Fruit fly (Drosophila melanogaster) Kc167 (cell line): ENCODE measurements around the gene Myo31DF.

Experiments
- Myc ChIP-seq: fragments of >200 bp; optimal IDR thresholded peaks from 2 replicates; lab custom pipeline; 2017; ENCODE audit warnings: missing external identifiers
- h ChIP-seq: fragments of >200 bp; optimal IDR thresholded peaks from 3 replicates; lab custom pipeline; 2018; ENCODE audit warnings: missing external identifiers
- insv ChIP-seq: fragments of >200 bp; optimal IDR thresholded peaks from 3 replicates; lab custom pipeline; 2018; ENCODE audit warnings: missing external identifiers

DNA sequence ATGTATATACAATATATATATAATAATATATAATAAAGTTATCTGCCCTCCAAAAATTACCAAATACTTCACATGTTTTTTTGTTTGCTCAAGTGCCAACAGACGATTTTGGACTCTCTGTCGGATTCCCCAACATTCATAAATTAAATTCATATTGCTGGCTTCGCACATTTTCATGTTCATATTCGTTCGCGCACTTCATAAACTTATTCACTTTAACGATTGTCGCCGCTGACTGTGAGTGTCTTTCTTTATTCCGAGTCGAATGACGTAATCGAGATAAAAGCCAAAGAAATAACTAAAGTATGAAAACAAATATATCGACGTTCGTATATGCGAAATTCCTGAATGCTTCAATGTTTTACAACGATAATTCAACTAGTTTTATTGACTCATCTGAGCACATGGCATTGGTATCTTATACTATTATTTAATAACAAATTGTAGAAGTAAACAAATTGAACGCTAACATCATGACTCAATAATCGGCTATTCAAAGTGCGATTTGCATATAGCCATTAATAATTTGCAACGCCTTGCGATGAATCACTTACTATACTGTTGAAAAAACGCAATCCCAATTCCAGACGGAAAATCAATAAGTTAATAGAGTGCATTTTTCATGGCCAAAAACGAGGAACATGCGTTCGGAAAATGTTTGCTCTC, 6.1 kb downstream of the Myo31DF start:
- TF ChIP-seq insv (lab: Kevin White, UChicago) (no peak), Myc (no peak), h (no peak)
